Worm (Caenorhabditis elegans): ENCODE measurements around the gene srd-59.

- TF ChIP-seq C06A6.2 (GFP tag; conservative IDR thresholded peaks at IDR 0.05) (no peak), pha-4 (tag; optimal IDR thresholded peaks at IDR 0.05) (no peak), ceh-58 (GFP tag; IDR thresholded peaks at IDR 0.05) (no peak), unc-62 (GFP tag; optimal IDR thresholded peaks at IDR 0.05) (no peak), F23B12.7 (tag; optimal IDR thresholded peaks at IDR 0.05; ENCODE audit: insufficient read depth) (no peak), ceh-40 (GFP tag; IDR thresholded peaks at IDR 0.05) (no peak)
Measured at ce11 chrII:7196040-7196439, 9.4 kb upstream of the srd-59 start, which contains the start of gene maoc-1.
